Worm (Caenorhabditis elegans): ENCODE measurements around the gene T07C12.10.

- no peak for TF ChIP-seq egl-13 (tag; optimal IDR thresholded peaks at IDR 0.05)
- no peak for TF ChIP-seq lin-39 (tag; optimal IDR thresholded peaks at IDR 0.05)
- TF ChIP-seq fkh-10 (GFP tag; optimal IDR thresholded peaks at IDR 0.05), result no peak
- no peak for TF ChIP-seq elt-3 (tag; optimal IDR thresholded peaks at IDR 0.05)
- TF ChIP-seq nhr-11 (tag; optimal IDR thresholded peaks at IDR 0.05), result no peak
- no peak for TF ChIP-seq snu-23 (GFP tag; optimal IDR thresholded peaks at IDR 0.05)
- TF ChIP-seq ceh-82 (tag; optimal IDR thresholded peaks at IDR 0.05), result no peak
- no peak for TF ChIP-seq unc-30 (tag; optimal IDR thresholded peaks at IDR 0.05)
- no peak for TF ChIP-seq swsn-7 (tag; optimal IDR thresholded peaks at IDR 0.05)
- no peak for TF ChIP-seq unc-62 (GFP tag; optimal IDR thresholded peaks at IDR 0.05)
- no peak for TF ChIP-seq xbp-1 (tag; optimal IDR thresholded peaks at IDR 0.05)
- TF ChIP-seq alr-1 (tag; optimal IDR thresholded peaks at IDR 0.05; ENCODE audit: borderline replicate concordance), result no peak
- TF ChIP-seq nhr-90 (tag; optimal IDR thresholded peaks at IDR 0.05; ENCODE audit: poor library complexity), result no peak
- TF ChIP-seq egl-27 (tag; optimal IDR thresholded peaks at IDR 0.05), result no peak
These were observed 37.8 kb downstream of the T07C12.10 start, which contains the start of gene C50H2.7 for ce11 chrV:9922481-9922880.
